Worm (Caenorhabditis elegans) whole organism, L4/young adult: ENCODE measurements around the gene snb-1.

Experiments
- W03F9.2 ChIP-seq: fragments of 150-350 bp; optimal IDR thresholded peaks from 2 replicates; lab custom pipeline; 2014; ENCODE audit warnings: missing biosample characterization, missing genetic modification characterization
- dao-5 ChIP-seq: sonication (generic microtip); optimal IDR thresholded peaks from 2 replicates; lab custom pipeline; 2016; ENCODE audit warnings: missing genotype, missing genetic modification characterization, moderate library complexity, missing compliant biosample characterization
- him-1 ChIP-seq: sonication (generic microtip); optimal IDR thresholded peaks from 2 replicates; lab custom pipeline; 2016; ENCODE audit warnings: missing genotype, missing genetic modification reagents, missing genetic modification characterization, missing compliant biosample characterization

snb-1 gene

DNA sequence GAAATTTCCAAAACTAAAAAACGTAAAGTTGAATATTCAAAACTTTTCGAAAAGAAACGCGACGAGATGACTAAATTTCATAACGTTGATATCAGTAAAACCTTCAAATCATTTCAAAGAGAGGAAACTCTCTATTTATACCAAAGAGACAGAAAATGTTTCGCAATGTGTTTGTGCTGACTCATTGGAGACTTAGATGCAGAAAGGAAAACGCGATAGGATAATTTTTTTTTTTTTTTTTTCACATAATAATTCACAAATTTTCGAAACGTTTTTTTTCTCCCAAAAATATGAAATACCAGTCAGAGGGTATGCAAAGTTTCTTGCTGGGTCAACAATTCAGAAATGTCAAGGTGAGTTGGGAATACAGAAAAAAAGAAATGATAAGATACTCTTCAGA lies 50.1 kb downstream of the snb-1 start:
- TF ChIP-seq W03F9.2 (peak; percentile 40), him-1 (no peak), dao-5 (tag; lab: Kevin White, UChicago) (no peak)
